Worm (Caenorhabditis elegans) whole organism, L4 larva: ENCODE measurements around the gene dmsr-4.

Experiments
- ZK337.2 ChIP-seq: fragments of 200-800 bp; sonication (Bioruptor generic); IDR thresholded peaks from 2 replicates; pipeline ENCODE4 v1.3.6; 2022; ENCODE audit warnings: missing genetic modification reagents, missing genetic modification characterization, missing compliant biosample characterization
- aly-2 ChIP-seq: sonication (generic microtip); optimal IDR thresholded peaks from 2 replicates; lab custom pipeline; 2018; ENCODE audit warnings: missing biosample characterization, missing genetic modification characterization
- dpl-1 ChIP-seq: fragments of 150-350 bp; optimal IDR thresholded peaks from 2 replicates; lab custom pipeline; 2014; ENCODE audit warnings: missing biosample characterization, missing genetic modification reagents, missing genetic modification characterization
- fkh-10 ChIP-seq: fragments of 150-350 bp; optimal IDR thresholded peaks from 2 replicates; lab custom pipeline; 2014; ENCODE audit warnings: missing biosample characterization, missing genetic modification reagents, missing genetic modification characterization
- mes-2 ChIP-seq: sonication (generic microtip); optimal IDR thresholded peaks from 2 replicates; lab custom pipeline; 2016; ENCODE audit warnings: missing genotype, mild to moderate bottlenecking, missing genetic modification characterization, missing compliant biosample characterization; ENCODE audit not compliant: poor library complexity, severe bottlenecking
- nhr-11 ChIP-seq: fragments of 150-350 bp; optimal IDR thresholded peaks from 2 replicates; lab custom pipeline; 2014; ENCODE audit warnings: missing biosample characterization, missing genetic modification characterization
- nhr-111 ChIP-seq: fragments of 200-800 bp; sonication (Bioruptor generic); optimal IDR thresholded peaks from 2 replicates; lab custom pipeline; 2018; ENCODE audit warnings: mild to moderate bottlenecking, missing genetic modification characterization, missing compliant biosample characterization
- nhr-237 ChIP-seq: sonication (generic microtip); optimal IDR thresholded peaks from 2 replicates; lab custom pipeline; 2017; ENCODE audit warnings: missing biosample characterization, missing genetic modification characterization
- nhr-48 ChIP-seq: sonication (generic microtip); optimal IDR thresholded peaks from 2 replicates; lab custom pipeline; 2016; ENCODE audit warnings: mild to moderate bottlenecking, missing genetic modification characterization, missing compliant biosample characterization
- php-3 ChIP-seq: fragments of 200-800 bp; sonication (Bioruptor generic); IDR thresholded peaks from 2 replicates; pipeline ENCODE4 v1.3.6; 2022; ENCODE audit warnings: missing genetic modification reagents, missing genetic modification characterization, missing compliant biosample characterization
- pqm-1 ChIP-seq: sonication (generic microtip); optimal IDR thresholded peaks from 2 replicates; lab custom pipeline; 2017; ENCODE audit warnings: missing biosample characterization, missing genetic modification characterization
- skn-1 ChIP-seq: fragments of 150-350 bp; optimal IDR thresholded peaks from 2 replicates; lab custom pipeline; 2014; ENCODE audit warnings: missing biosample characterization, missing genetic modification characterization
- snpc-4 ChIP-seq: fragments of 150-350 bp; optimal IDR thresholded peaks from 2 replicates; lab custom pipeline; 2014; ENCODE audit warnings: missing biosample characterization, missing genetic modification characterization

ce11 chrII:313540-313939 lies 43.3 kb downstream of the dmsr-4 start:
- TF ChIP-seq snpc-4 (no peak), aly-2 (tag; lab: Kevin White, UChicago) (no peak), nhr-111 (GFP tag; lab: Kevin White, UChicago) (no peak), nhr-237 (no peak), mes-2 (no peak), ZK337.2 (GFP tag; lab: Robert Waterston, UW) (no peak), fkh-10 (GFP tag; lab: Kevin White, UChicago) (no peak), skn-1 (tag; lab: Kevin White, UChicago) (no peak), dpl-1 (GFP tag; lab: Kevin White, UChicago) (no peak), php-3 (no peak), pqm-1 (no peak), nhr-11 (no peak), nhr-48 (tag; lab: Kevin White, UChicago) (no peak)
